Worm (Caenorhabditis elegans) whole organism, young adult: ENCODE results near the gene K01A11.3.

Source experiments
- B0019.2 ChIP-seq: fragments of 200-800 bp; sonication (Bioruptor generic); conservative IDR thresholded peaks from 2 replicates; pipeline ENCODE4 v1.3.6; 2022; ENCODE audit warnings: missing genetic modification reagents, missing genetic modification characterization, missing compliant biosample characterization
- C17E4.6 ChIP-seq: fragments of 200-800 bp; sonication (Bioruptor generic); IDR thresholded peaks from 2 replicates; pipeline ENCODE4 v1.3.6; 2022; ENCODE audit warnings: missing genetic modification reagents, missing genetic modification characterization, missing compliant biosample characterization
- F55B11.4 ChIP-seq: sonication (generic microtip); optimal IDR thresholded peaks from 2 replicates; lab custom pipeline; 2016; ENCODE audit warnings: missing compliant biosample characterization, missing genetic modification characterization, borderline replicate concordance; ENCODE audit not compliant: insufficient read depth
- K11D2.4 ChIP-seq: fragments of 200-800 bp; sonication (Bioruptor generic); IDR thresholded peaks from 2 replicates; pipeline ENCODE4 v1.3.6; 2022; ENCODE audit warnings: missing genetic modification reagents, missing genetic modification characterization, missing compliant biosample characterization
- Y56A3A.18 ChIP-seq: fragments of 200-800 bp; sonication (Bioruptor generic); IDR thresholded peaks from 2 replicates; pipeline ENCODE4 v1.3.6; 2022; ENCODE audit warnings: missing genetic modification reagents, missing genetic modification characterization, missing compliant biosample characterization
- Y67H2A.10 ChIP-seq: fragments of 200-800 bp; sonication (Bioruptor generic); conservative IDR thresholded peaks from 2 replicates; pipeline ENCODE4 v1.3.6; 2022; ENCODE audit warnings: missing genetic modification reagents, missing genetic modification characterization, missing compliant biosample characterization
- aptf-2 ChIP-seq: fragments of 200-800 bp; sonication (Bioruptor generic); conservative IDR thresholded peaks from 2 replicates; pipeline ENCODE4 v1.3.6; 2022; ENCODE audit warnings: missing genetic modification reagents, missing genetic modification characterization, missing compliant biosample characterization
- athp-1 ChIP-seq: sonication (generic microtip); optimal IDR thresholded peaks from 2 replicates; lab custom pipeline; 2017; ENCODE audit warnings: mild to moderate bottlenecking, missing genetic modification characterization, missing compliant biosample characterization
- attf-3 ChIP-seq: fragments of 200-800 bp; sonication (Bioruptor generic); conservative IDR thresholded peaks from 2 replicates; pipeline ENCODE4 v1.3.6; 2022; ENCODE audit warnings: missing genetic modification reagents, missing genetic modification characterization, missing compliant biosample characterization
- bed-1 ChIP-seq: fragments of 200-800 bp; sonication (Bioruptor generic); IDR thresholded peaks from 2 replicates; pipeline ENCODE4 v1.3.6; 2022; ENCODE audit warnings: missing genetic modification reagents, missing genetic modification characterization, missing compliant biosample characterization
- bed-2 ChIP-seq: fragments of 200-800 bp; sonication (Bioruptor generic); IDR thresholded peaks from 2 replicates; pipeline ENCODE4 v1.3.6; 2022; ENCODE audit warnings: missing genetic modification reagents, missing genetic modification characterization, missing compliant biosample characterization
- ccch-3 ChIP-seq: fragments of 200-800 bp; sonication (Bioruptor generic); optimal IDR thresholded peaks from 2 replicates; lab custom pipeline; 2018; ENCODE audit warnings: mild to moderate bottlenecking, missing genetic modification characterization, missing compliant biosample characterization
- cebp-2 ChIP-seq: fragments of 200-800 bp; sonication (Bioruptor generic); IDR thresholded peaks from 2 replicates; pipeline ENCODE4 v1.3.6; 2022; ENCODE audit warnings: missing genetic modification characterization, missing compliant biosample characterization
- ceh-100 ChIP-seq: fragments of 200-800 bp; sonication (Bioruptor generic); IDR thresholded peaks from 2 replicates; pipeline ENCODE4 v1.3.6; 2022; ENCODE audit warnings: missing genetic modification reagents, missing genetic modification characterization, missing compliant biosample characterization
- ceh-79 ChIP-seq: sonication (generic microtip); optimal IDR thresholded peaks from 2 replicates; lab custom pipeline; 2017; ENCODE audit warnings: mild to moderate bottlenecking, missing genetic modification characterization, missing compliant biosample characterization
- ceh-91 ChIP-seq: fragments of 200-800 bp; sonication (Bioruptor generic); IDR thresholded peaks from 2 replicates; pipeline ENCODE4 v1.3.6; 2022; ENCODE audit warnings: missing genetic modification reagents, missing genetic modification characterization, missing compliant biosample characterization
- dox-1 ChIP-seq: fragments of 200-800 bp; sonication (Bioruptor generic); IDR thresholded peaks from 2 replicates; pipeline ENCODE4 v1.3.6; 2022; ENCODE audit warnings: missing genetic modification reagents, missing genetic modification characterization, missing compliant biosample characterization
- dpl-1 ChIP-seq: fragments of 150-350 bp; optimal IDR thresholded peaks from 2 replicates; lab custom pipeline; 2014; ENCODE audit warnings: missing biosample characterization, missing genetic modification reagents, missing genetic modification characterization
- ekl-4 ChIP-seq: fragments of 200-800 bp; sonication (Bioruptor generic); IDR thresholded peaks from 2 replicates; pipeline ENCODE4 v1.3.6; 2022; ENCODE audit warnings: missing genetic modification reagents, missing genetic modification characterization, missing compliant biosample characterization
- him-1 ChIP-seq: sonication (generic microtip); optimal IDR thresholded peaks from 2 replicates; lab custom pipeline; 2016; ENCODE audit warnings: missing genotype, missing genetic modification reagents, missing genetic modification characterization, missing compliant biosample characterization
- hmg-20 ChIP-seq: fragments of 200-800 bp; sonication (Bioruptor generic); IDR thresholded peaks from 2 replicates; pipeline ENCODE4 v1.3.6; 2022; ENCODE audit warnings: missing genetic modification reagents, missing genetic modification characterization, missing compliant biosample characterization
- hrde-1 ChIP-seq: sonication (generic microtip); optimal IDR thresholded peaks from 2 replicates; lab custom pipeline; 2016; ENCODE audit warnings: missing genetic modification characterization, mild to moderate bottlenecking, missing compliant biosample characterization, moderate library complexity, missing genotype, missing genetic modification reagents, borderline replicate concordance
- hsf-1 ChIP-seq: fragments of 200-800 bp; sonication (Bioruptor generic); IDR thresholded peaks from 2 replicates; pipeline ENCODE4 v1.3.6; 2022; ENCODE audit warnings: missing genetic modification reagents, missing genetic modification characterization, missing compliant biosample characterization
- lag-1 ChIP-seq: fragments of 200-800 bp; sonication (Bioruptor generic); IDR thresholded peaks from 2 replicates; pipeline ENCODE4 v1.3.6; 2022; ENCODE audit warnings: missing genetic modification reagents, missing genetic modification characterization, missing compliant biosample characterization
- let-607 ChIP-seq, 2 experiments: fragments of 200-800 bp in 1 of 2; sonication (Bioruptor generic) in 1 of 2; sonication (generic microtip) in 1 of 2; optimal IDR thresholded peaks; 2 replicates each; lab custom pipeline; 2016 to 2018; ENCODE audit warnings: mild to moderate bottlenecking in 2 of 2, missing compliant biosample characterization in 2 of 2, missing genetic modification characterization in 2 of 2, moderate library complexity in 2 of 2, missing genotype in 1 of 2
- lin-26 ChIP-seq: fragments of 200-800 bp; sonication (Bioruptor generic); IDR thresholded peaks from 2 replicates; pipeline ENCODE4 v1.3.6; 2022; ENCODE audit warnings: missing genetic modification reagents, missing genetic modification characterization, missing compliant biosample characterization
- lin-40 ChIP-seq: sonication (generic microtip); optimal IDR thresholded peaks from 2 replicates; lab custom pipeline; 2016; ENCODE audit warnings: missing genetic modification characterization, mild to moderate bottlenecking, missing compliant biosample characterization, missing genotype, missing genetic modification reagents
- lir-1 ChIP-seq: fragments of 200-800 bp; sonication (Bioruptor generic); conservative IDR thresholded peaks from 2 replicates; pipeline ENCODE4 v1.3.6; 2022; ENCODE audit warnings: missing genetic modification reagents, missing genetic modification characterization, missing compliant biosample characterization
- madf-8 ChIP-seq: fragments of 200-800 bp; sonication (Bioruptor generic); conservative IDR thresholded peaks from 2 replicates; pipeline ENCODE4 v1.3.6; 2022; ENCODE audit warnings: missing genetic modification reagents, missing genetic modification characterization, missing compliant biosample characterization
- mel-28 ChIP-seq: sonication (generic microtip); optimal IDR thresholded peaks from 2 replicates; lab custom pipeline; 2016; ENCODE audit warnings: borderline replicate concordance, mild to moderate bottlenecking, missing genetic modification characterization, missing compliant biosample characterization
- nfya-1 ChIP-seq: sonication (generic microtip); optimal IDR thresholded peaks from 2 replicates; lab custom pipeline; 2017; ENCODE audit warnings: antibody characterized with exemption, missing compliant biosample characterization, missing genetic modification characterization, borderline replicate concordance; ENCODE audit not compliant: insufficient read depth
- nfyb-1 ChIP-seq: fragments of 200-800 bp; sonication (Bioruptor generic); IDR thresholded peaks from 2 replicates; pipeline ENCODE4 v1.3.6; 2022; ENCODE audit warnings: missing genetic modification reagents, missing genetic modification characterization, missing compliant biosample characterization
- nhr-80 ChIP-seq: sonication (generic microtip); optimal IDR thresholded peaks from 2 replicates; lab custom pipeline; 2016; ENCODE audit warnings: missing genetic modification characterization, missing compliant biosample characterization
- pha-4 ChIP-seq: fragments of 150-350 bp; sonication (generic microtip); optimal IDR thresholded peaks from 2 replicates; lab custom pipeline; 2014; ENCODE audit warnings: missing biosample characterization, missing genetic modification reagents, missing genetic modification characterization
- rpc-1 ChIP-seq, 2 experiments: fragments of 150-350 bp in 1 of 2; sonication (generic microtip) in 1 of 2; optimal IDR thresholded peaks; 2 replicates each; lab custom pipeline; 2014 to 2018; ENCODE audit warnings: missing biosample characterization in 1 of 2, missing genetic modification characterization in 1 of 2, missing genetic modification reagents in 1 of 2, missing genotype in 1 of 2
- sdz-38 ChIP-seq: sonication (generic microtip); optimal IDR thresholded peaks from 2 replicates; lab custom pipeline; 2016; ENCODE audit warnings: missing genotype, missing genetic modification characterization, missing compliant biosample characterization
- tbp1 ChIP-seq: fragments of 200-800 bp; sonication (Bioruptor generic); optimal IDR thresholded peaks from 2 replicates; lab custom pipeline; 2018; ENCODE audit warnings: mild to moderate bottlenecking, missing genetic modification characterization, missing compliant biosample characterization
- tlf-1 ChIP-seq: fragments of 200-800 bp; sonication (Bioruptor generic); optimal IDR thresholded peaks from 2 replicates; lab custom pipeline; 2018; ENCODE audit warnings: mild to moderate bottlenecking, missing genetic modification characterization, missing compliant biosample characterization
- unc-130 ChIP-seq: sonication (generic microtip); optimal IDR thresholded peaks from 2 replicates; lab custom pipeline; 2016; ENCODE audit warnings: missing genetic modification reagents, missing genetic modification characterization, missing compliant biosample characterization
- ztf-22 ChIP-seq: fragments of 200-800 bp; sonication (Bioruptor generic); optimal IDR thresholded peaks from 2 replicates; lab custom pipeline; 2018; ENCODE audit warnings: mild to moderate bottlenecking, missing genetic modification characterization, moderate library complexity, missing compliant biosample characterization
- ztf-3 ChIP-seq: fragments of 200-800 bp; sonication (Bioruptor generic); optimal IDR thresholded peaks from 2 replicates; lab custom pipeline; 2018; ENCODE audit warnings: mild to moderate bottlenecking, missing genetic modification characterization, missing compliant biosample characterization
- ztf-6 ChIP-seq: fragments of 200-800 bp; sonication (Bioruptor generic); IDR thresholded peaks from 2 replicates; pipeline ENCODE4 v1.3.6; 2022; ENCODE audit warnings: missing genetic modification reagents, missing genetic modification characterization, missing compliant biosample characterization

Gene K01A11.3

ce11 chrIII:3478795-3479398 lies 26.5 kb upstream of the K01A11.3 start:
- TF ChIP-seq Y56A3A.18 = no peak
- no peak for TF ChIP-seq ztf-3
- TF ChIP-seq hmg-20 (GFP tag; lab: Robert Waterston, UW) = no peak
- 0 out of 2 replicates have a peak, but pooled peaks have one; percentile 35 for TF ChIP-seq nfyb-1
- TF ChIP-seq lag-1 = no peak
- TF ChIP-seq hsf-1 = no peak
- no peak for TF ChIP-seq attf-3 (GFP tag; lab: Robert Waterston, UW)
- TF ChIP-seq Y67H2A.10 = no peak

DNA sequence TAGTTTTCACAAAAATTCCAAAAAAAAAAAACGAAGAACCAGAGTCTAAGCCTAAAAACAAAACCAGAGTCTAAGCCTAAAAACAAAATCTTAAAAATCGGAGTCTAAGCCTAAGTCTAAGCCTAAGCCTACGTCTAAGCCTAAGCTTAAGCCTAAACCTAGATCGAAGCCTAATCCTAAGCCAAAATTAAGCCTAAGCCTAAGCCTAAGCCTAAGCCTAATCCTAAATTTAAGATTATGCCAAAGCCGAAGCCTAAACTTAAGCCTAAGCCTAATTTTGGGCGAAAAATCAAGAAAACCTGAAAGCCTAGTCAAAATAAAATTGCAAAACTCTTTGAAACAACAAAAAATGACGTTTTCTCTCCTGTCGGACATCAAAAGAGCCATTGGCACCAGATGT lies 25.0 kb upstream of the K01A11.3 start:
- no peak for TF ChIP-seq ekl-4 (GFP tag; lab: Robert Waterston, UW)
- no peak for TF ChIP-seq athp-1 (tag; lab: Kevin White, UChicago)
- TF ChIP-seq F55B11.4 (tag; lab: Kevin White, UChicago) = no peak
- no peak for TF ChIP-seq nfya-1 (tag; lab: Kevin White, UChicago)
- no peak for TF ChIP-seq dox-1
- TF ChIP-seq ztf-6 (GFP tag; lab: Robert Waterston, UW) = no peak
- TF ChIP-seq, all 124 proteins: peak for 0

DNA sequence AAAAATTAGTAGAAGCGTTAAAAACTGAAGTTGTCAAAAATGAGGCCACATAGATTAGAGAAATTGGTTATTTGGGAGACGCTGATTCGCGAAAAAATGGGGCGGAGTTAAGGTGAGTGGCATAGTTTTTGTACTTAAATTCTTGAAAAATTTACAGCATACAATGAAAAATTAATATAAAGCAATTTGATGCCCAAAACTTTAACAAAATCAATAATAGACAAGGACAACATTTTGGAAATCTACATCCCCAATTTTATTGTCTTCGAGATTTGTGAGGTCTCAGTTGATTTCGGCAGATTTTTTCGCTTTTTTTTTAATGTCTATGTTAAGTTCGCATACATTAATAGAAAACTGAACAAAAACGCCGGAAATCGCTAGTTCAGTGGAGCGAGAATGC lies 23.8 kb upstream of the K01A11.3 start:
- TF ChIP-seq lin-40 (no peak), ceh-91 (no peak), Y67H2A.10 (no peak), ccch-3 (peak; percentile 5), hrde-1 (tag; lab: Kevin White, UChicago) (no peak), tlf-1 (no peak), sdz-38 (tag; lab: Kevin White, UChicago) (no peak), C17E4.6 (GFP tag; lab: Robert Waterston, UW) (no peak), tbp1 (no peak), ztf-22 (GFP tag; lab: Kevin White, UChicago) (no peak), aptf-2 (no peak), unc-130 (GFP tag; lab: Kevin White, UChicago) (peak; percentile 7), bed-2 (GFP tag; lab: Robert Waterston, UW) (0 out of 2 replicates have a peak, but pooled peaks have one; percentile 8), ceh-100 (GFP tag; lab: Robert Waterston, UW) (peak; percentile 86)

DNA sequence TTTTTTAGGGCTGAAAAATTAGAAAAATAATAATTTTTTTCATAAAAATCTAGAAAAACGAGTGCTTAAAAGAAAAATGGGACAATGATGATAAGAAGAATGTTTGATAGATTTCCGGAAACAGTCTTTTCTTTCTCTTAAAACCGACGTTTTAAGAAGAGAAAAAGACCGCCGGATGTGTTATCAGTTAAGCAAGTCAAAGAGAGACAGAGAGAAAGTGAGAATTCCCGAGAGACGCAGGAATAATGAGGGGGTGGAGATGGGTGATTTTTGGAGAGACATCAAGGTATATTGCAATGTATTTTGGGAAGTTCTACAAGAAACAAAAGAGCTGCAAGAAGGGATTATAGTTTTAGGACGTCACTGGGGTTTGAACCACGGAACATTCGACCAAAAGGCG lies 23.1 kb upstream of the K01A11.3 start, which contains the start of gene C34C12.9:
TSS of gene C34C12.9 (minus strand) at position 16 of the 400 bp plus-strand sequence.
- TF ChIP-seq Y56A3A.18 = 0 out of 2 replicates have a peak, but pooled peaks have one; percentile 36
- TF ChIP-seq nhr-80 (tag; lab: Kevin White, UChicago) = peak; percentile 54
- no peak for TF ChIP-seq lin-26 (GFP tag; lab: Robert Waterston, UW)
- no peak for TF ChIP-seq ztf-6 (GFP tag; lab: Robert Waterston, UW)
- no peak for TF ChIP-seq lir-1
- peak; percentile 20; the same call in 1 of the 2 replicates for TF ChIP-seq dox-1
- TF ChIP-seq K11D2.4 = no peak

ce11 chrIII:3475014-3475413 lies 22.6 kb upstream of the K01A11.3 start:
- TF ChIP-seq let-607 (tag; optimal IDR thresholded peaks at IDR 0.05; lab: Kevin White, UChicago) (no peak), ztf-3 (no peak), ceh-79 (tag; lab: Kevin White, UChicago) (no peak), lin-26 (GFP tag; lab: Robert Waterston, UW) (no peak), him-1 (no peak), dpl-1 (GFP tag; lab: Kevin White, UChicago) (no peak), B0019.2 (GFP tag; lab: Robert Waterston, UW) (no peak), rpc-1 (optimal IDR thresholded peaks at IDR 0.05; lab: Kevin White, UChicago) (no peak), rpc-1 (tag; optimal IDR thresholded peaks at IDR 0.05; lab: Kevin White, UChicago) (no peak), lin-40 (no peak), madf-8 (GFP tag; lab: Robert Waterston, UW) (no peak), pha-4 (tag; lab: Kevin White, UChicago) (no peak), mel-28 (tag; lab: Kevin White, UChicago) (no peak), attf-3 (GFP tag; lab: Robert Waterston, UW) (no peak), cebp-2 (GFP tag; lab: Robert Waterston, UW) (no peak), bed-1 (GFP tag; lab: Robert Waterston, UW) (no peak), aptf-2 (no peak)
